Fruit fly (Drosophila melanogaster) whole organism, embryonic: ENCODE data around the gene CSN6.

ENCODE experiments used
- Abd-B ChIP-seq: fragments of 200-800 bp; sonication (Bioruptor generic); optimal IDR thresholded peaks from 2 replicates; lab custom pipeline; 2018; ENCODE audit warnings: missing biosample characterization, mild to moderate bottlenecking, missing genetic modification characterization, moderate library complexity
- Ada2b ChIP-seq: fragments of 200-800 bp; sonication (Bioruptor generic); IDR thresholded peaks from 2 replicates; pipeline ENCODE4 v1.3.6; 2022; ENCODE audit warnings: missing biosample characterization, missing genetic modification characterization
- B-H2 ChIP-seq: fragments of 200-800 bp; sonication (Bioruptor generic); optimal IDR thresholded peaks from 2 replicates; lab custom pipeline; 2018; ENCODE audit warnings: missing biosample characterization, mild to moderate bottlenecking, missing genetic modification characterization
- CG10147 ChIP-seq: fragments of 200-800 bp; sonication (Bioruptor generic); optimal IDR thresholded peaks from 2 replicates; lab custom pipeline; 2019; ENCODE audit warnings: missing biosample characterization, mild to moderate bottlenecking, missing genetic modification characterization, moderate library complexity
- CG10209 ChIP-seq: fragments of 200-800 bp; sonication (Bioruptor generic); optimal IDR thresholded peaks from 3 replicates; lab custom pipeline; 2017; ENCODE audit warnings: missing biosample characterization, mild to moderate bottlenecking, missing genetic modification characterization, missing genetic modification reagents
- CG10267 ChIP-seq: fragments of 200-800 bp; sonication (Bioruptor generic); optimal IDR thresholded peaks from 2 replicates; lab custom pipeline; 2018; ENCODE audit warnings: missing biosample characterization, mild to moderate bottlenecking, missing genetic modification characterization, moderate library complexity
- CG10654 ChIP-seq: fragments of 200-800 bp; sonication (Bioruptor generic); optimal IDR thresholded peaks from 2 replicates; lab custom pipeline; 2016; ENCODE audit warnings: missing biosample characterization, missing genetic modification characterization
- CG11456 ChIP-seq: fragments of 200-800 bp; sonication (Bioruptor generic); IDR thresholded peaks from 3 replicates; pipeline ENCODE4 v1.3.6; 2022; ENCODE audit warnings: missing biosample characterization, missing genetic modification characterization
- CG11560 ChIP-seq: fragments of 200-800 bp; sonication (Bioruptor generic); IDR thresholded peaks from 3 replicates; pipeline ENCODE4 v1.3.6; 2022; ENCODE audit warnings: missing biosample characterization, missing genetic modification characterization
- CG12071 ChIP-seq: fragments of 200-800 bp; sonication (Bioruptor generic); optimal IDR thresholded peaks from 3 replicates; lab custom pipeline; 2018; ENCODE audit warnings: missing biosample characterization, mild to moderate bottlenecking, missing genetic modification characterization
- CG14014 ChIP-seq: fragments of 200-800 bp; sonication (Bioruptor generic); IDR thresholded peaks from 2 replicates; pipeline ENCODE4 v1.3.6; 2022; ENCODE audit warnings: missing biosample characterization, missing genetic modification characterization
- CG18262 ChIP-seq: fragments of 200-800 bp; optimal IDR thresholded peaks from 3 replicates; lab custom pipeline; 2019; ENCODE audit warnings: missing biosample characterization, mild to moderate bottlenecking, missing genetic modification characterization, moderate library complexity
- CG18599 ChIP-seq: fragments of 200-800 bp; sonication (Bioruptor generic); optimal IDR thresholded peaks from 3 replicates; lab custom pipeline; 2017; ENCODE audit warnings: missing biosample characterization, missing genetic modification characterization, mild to moderate bottlenecking, moderate library complexity, missing genetic modification reagents
- CG2120 ChIP-seq: fragments of 200-800 bp; sonication (Bioruptor generic); optimal IDR thresholded peaks from 3 replicates; lab custom pipeline; 2016; ENCODE audit warnings: missing biosample characterization, missing genetic modification characterization
- CG4730 ChIP-seq: fragments of 200-800 bp; sonication (Bioruptor generic); IDR thresholded peaks from 2 replicates; pipeline ENCODE4 v1.3.6; 2022; ENCODE audit warnings: missing biosample characterization, missing genetic modification characterization
- CG6654 ChIP-seq: fragments of 200-800 bp; sonication (Bioruptor generic); optimal IDR thresholded peaks from 2 replicates; lab custom pipeline; 2017; ENCODE audit warnings: missing biosample characterization, mild to moderate bottlenecking, missing genetic modification characterization
- CG6854 ChIP-seq: fragments of 200-800 bp; sonication (Bioruptor generic); optimal IDR thresholded peaks from 3 replicates; lab custom pipeline; 2017; ENCODE audit warnings: missing biosample characterization, mild to moderate bottlenecking, missing genetic modification characterization
- CG7556 ChIP-seq: fragments of 200-800 bp; sonication (Bioruptor generic); optimal IDR thresholded peaks from 2 replicates; lab custom pipeline; 2017; ENCODE audit warnings: missing biosample characterization, mild to moderate bottlenecking, missing genetic modification characterization
- CG7928 ChIP-seq: fragments of 200-800 bp; sonication (Bioruptor generic); optimal IDR thresholded peaks from 2 replicates; lab custom pipeline; 2017; ENCODE audit warnings: missing biosample characterization, mild to moderate bottlenecking, missing genetic modification characterization
- CG8924 ChIP-seq: fragments of 200-800 bp; optimal IDR thresholded peaks from 3 replicates; lab custom pipeline; 2019; ENCODE audit warnings: missing biosample characterization, mild to moderate bottlenecking, missing genetic modification characterization, moderate library complexity
- CkIIα-i1 ChIP-seq: fragments of 200-800 bp; sonication (Bioruptor generic); IDR thresholded peaks from 2 replicates; pipeline ENCODE4 v1.3.6; 2022; ENCODE audit warnings: missing biosample characterization, missing genetic modification characterization
- Dfd ChIP-seq, 2 experiments: fragments of >200 bp; optimal IDR thresholded peaks; 2 replicates each; lab custom pipeline; 2017; ENCODE audit warnings: missing biosample characterization in 2 of 2, missing genetic modification characterization in 2 of 2
- Ets65A ChIP-seq: fragments of 200-800 bp; sonication (Bioruptor generic); peaks from one replicate; lab custom pipeline; 2016; ENCODE audit warnings: missing biosample characterization, missing genetic modification characterization
- Fer1 ChIP-seq: fragments of 200-800 bp; sonication (Bioruptor generic); optimal IDR thresholded peaks from 2 replicates; lab custom pipeline; 2017; ENCODE audit warnings: missing biosample characterization, mild to moderate bottlenecking, missing genetic modification characterization
- HmgZ ChIP-seq: fragments of 200-800 bp; sonication (Bioruptor generic); optimal IDR thresholded peaks from 2 replicates; lab custom pipeline; 2018; ENCODE audit warnings: missing biosample characterization, mild to moderate bottlenecking, missing genetic modification characterization
- Hr39 ChIP-seq: fragments of >200 bp; optimal IDR thresholded peaks from 2 replicates; lab custom pipeline; 2017
- Hsf ChIP-seq: fragments of 200-800 bp; sonication (Bioruptor generic); optimal IDR thresholded peaks from 3 replicates; lab custom pipeline; 2016; ENCODE audit warnings: missing biosample characterization, missing genetic modification characterization
- Mes4 ChIP-seq: fragments of 200-800 bp; sonication (Bioruptor generic); optimal IDR thresholded peaks from 2 replicates; lab custom pipeline; 2016; ENCODE audit warnings: missing biosample characterization, missing genetic modification characterization
- NC2β ChIP-seq: fragments of 200-800 bp; sonication (Bioruptor generic); optimal IDR thresholded peaks from 2 replicates; lab custom pipeline; 2016; ENCODE audit warnings: missing biosample characterization, missing genetic modification characterization
- NFAT ChIP-seq: fragments of 200-800 bp; sonication (Bioruptor generic); IDR thresholded peaks from 2 replicates; pipeline ENCODE4 v1.3.6; 2022; ENCODE audit warnings: missing biosample characterization, missing genetic modification characterization
- Ravus ChIP-seq: fragments of 200-800 bp; sonication (Bioruptor generic); IDR thresholded peaks from 2 replicates; pipeline ENCODE4 v1.3.6; 2022; ENCODE audit warnings: missing biosample characterization, missing genetic modification characterization
- Trl ChIP-seq, 3 experiments: fragments of >200 bp in 2 of 3; fragments of 200-800 bp in 1 of 3; sonication (Bioruptor generic) in 1 of 3; optimal IDR thresholded peaks; 2 replicates in 1 of 3; 3 replicates in 2 of 3; lab custom pipeline; 2016 to 2017; ENCODE audit warnings: missing biosample characterization in 1 of 3, missing genetic modification characterization in 1 of 3
- chif ChIP-seq, 2 experiments: fragments of 200-800 bp; sonication (Bioruptor generic); optimal IDR thresholded peaks; 3 replicates each; lab custom pipeline; 2016; ENCODE audit warnings: missing biosample characterization in 2 of 2, missing genetic modification characterization in 2 of 2
- croc ChIP-seq: fragments of 200-800 bp; sonication (Bioruptor generic); conservative IDR thresholded peaks from 3 replicates; pipeline ENCODE4 v1.3.6; 2022; ENCODE audit warnings: missing biosample characterization, missing genetic modification characterization
- dan ChIP-seq: fragments of 200-800 bp; sonication (Bioruptor generic); IDR thresholded peaks from 2 replicates; pipeline ENCODE4 v1.3.6; 2022; ENCODE audit warnings: missing biosample characterization, missing genetic modification characterization
- ems ChIP-seq: fragments of 200-800 bp; sonication (Bioruptor generic); optimal IDR thresholded peaks from 3 replicates; lab custom pipeline; 2016; ENCODE audit warnings: missing biosample characterization, missing genetic modification characterization
- fd96Cb ChIP-seq: fragments of 200-800 bp; sonication (Bioruptor generic); optimal IDR thresholded peaks from 2 replicates; lab custom pipeline; 2018; ENCODE audit warnings: missing biosample characterization, mild to moderate bottlenecking, missing genetic modification characterization, moderate library complexity
- gro ChIP-seq: fragments of 200-800 bp; sonication (Bioruptor generic); optimal IDR thresholded peaks from 2 replicates; lab custom pipeline; 2016; ENCODE audit warnings: missing biosample characterization, missing genetic modification characterization
- ind ChIP-seq: fragments of 200-800 bp; sonication (Bioruptor generic); optimal IDR thresholded peaks from 3 replicates; lab custom pipeline; 2016; ENCODE audit warnings: missing biosample characterization, missing genetic modification characterization
- jumu ChIP-seq: fragments of 200-800 bp; sonication (Bioruptor generic); optimal IDR thresholded peaks from 3 replicates; lab custom pipeline; 2016; ENCODE audit warnings: missing biosample characterization, missing genetic modification characterization
- kah ChIP-seq: fragments of 200-800 bp; sonication (Bioruptor generic); optimal IDR thresholded peaks from 2 replicates; lab custom pipeline; 2018; ENCODE audit warnings: missing biosample characterization, mild to moderate bottlenecking, missing genetic modification characterization
- oc ChIP-seq: fragments of 200-800 bp; sonication (Bioruptor generic); optimal IDR thresholded peaks from 2 replicates; lab custom pipeline; 2018; ENCODE audit warnings: missing biosample characterization, mild to moderate bottlenecking, missing genetic modification characterization, moderate library complexity
- pan ChIP-seq, 4 experiments: fragments of >200 bp in 3 of 4; fragments of 200-800 bp in 1 of 4; sonication (Bioruptor generic) in 1 of 4; optimal IDR thresholded peaks in 3 of 4; IDR thresholded peaks in 1 of 4; 2 replicates each; pipeline versions ENCODE4 v1.3.6 to Lab custom; 2017 to 2022; ENCODE audit warnings: missing biosample characterization in 2 of 4, missing genetic modification characterization in 2 of 4, mixed read lengths in 1 of 4
- run ChIP-seq: fragments of 200-800 bp; sonication (Bioruptor generic); optimal IDR thresholded peaks from 3 replicates; lab custom pipeline; 2018; ENCODE audit warnings: missing biosample characterization, mild to moderate bottlenecking, missing genetic modification characterization
- seq ChIP-seq: fragments of 200-800 bp; sonication (Bioruptor generic); IDR thresholded peaks from 2 replicates; pipeline ENCODE4 v1.3.6; 2022; ENCODE audit warnings: missing biosample characterization, missing genetic modification characterization
- slbo ChIP-seq: fragments of 200-800 bp; sonication (Bioruptor generic); IDR thresholded peaks from 2 replicates; pipeline ENCODE4 v1.3.6; 2022; ENCODE audit warnings: missing biosample characterization, missing genetic modification characterization
- sna ChIP-seq: fragments of 200-800 bp; sonication (Bioruptor generic); IDR thresholded peaks from 2 replicates; pipeline ENCODE4 v1.3.6; 2022; ENCODE audit warnings: missing biosample characterization, missing genetic modification characterization; ENCODE audit not compliant: partially characterized antibody
- stc ChIP-seq: fragments of 200-800 bp; sonication (Bioruptor generic); IDR thresholded peaks from 2 replicates; pipeline ENCODE4 v1.3.6; 2022; ENCODE audit warnings: missing biosample characterization, missing genetic modification characterization
- trem ChIP-seq: fragments of 200-800 bp; optimal IDR thresholded peaks from 3 replicates; lab custom pipeline; 2019; ENCODE audit warnings: missing biosample characterization, mild to moderate bottlenecking, missing genetic modification characterization, moderate library complexity
- trh ChIP-seq: fragments of 200-800 bp; sonication (Bioruptor generic); optimal IDR thresholded peaks from 2 replicates; lab custom pipeline; 2016; ENCODE audit warnings: missing biosample characterization, missing genetic modification characterization
- vvl ChIP-seq: fragments of 200-800 bp; sonication (Bioruptor generic); IDR thresholded peaks from 2 replicates; pipeline ENCODE4 v1.3.6; 2022; ENCODE audit warnings: missing biosample characterization, missing genetic modification characterization

The CSN6 gene

dm6 chr3R:22624737-22625136 is 44.2 kb downstream of the CSN6 start (continued):
- TF ChIP-seq Ravus (peak; percentile 14; the same call in 1 of the 2 replicates), ind (GFP tag; lab: Kevin White, UChicago) (peak; percentile 72), Abd-B (GFP tag; lab: Kevin White, UChicago) (no peak), NFAT (GFP tag; lab: Robert Waterston, UW) (0 out of 2 replicates have a peak, but pooled peaks have one; percentile 18), CG18599 (peak; percentile 59), CkIIα-i1 (GFP tag; lab: Robert Waterston, UW) (no peak), HmgZ (tag; lab: Kevin White, UChicago) (peak; percentile 21), trh (GFP tag; lab: Kevin White, UChicago) (peak; percentile 8), CG7928 (GFP tag; lab: Kevin White, UChicago) (no peak), Hr39 (lab: Kevin White, UChicago) (no peak), croc (GFP tag; lab: Robert Waterston, UW) (peak; percentile 27; the same call in 2 of the 3 replicates), Dfd (GFP tag; optimal IDR thresholded peaks at IDR 0.05; lab: Kevin White, UChicago) (no peak), Ets65A (GFP tag; lab: Kevin White, UChicago) (peak; percentile 96), CG11560 (tag; lab: Robert Waterston, UW) (0 out of 3 replicates have a peak, but pooled peaks have one; percentile 57), Fer1 (GFP tag; lab: Kevin White, UChicago) (peak; percentile 65), CG8924 (tag; lab: Kevin White, UChicago) (peak; percentile 71), fd96Cb (tag; lab: Kevin White, UChicago) (peak; percentile 69), CG2120 (peak; percentile 46), NC2β (GFP tag; lab: Kevin White, UChicago) (peak; percentile 30), CG10147 (GFP tag; lab: Kevin White, UChicago) (no peak), CG11456 (peak; percentile 69; the same call in 1 of the 3 replicates), CG14014 (GFP tag; lab: Robert Waterston, UW) (peak; percentile 74), CG10209 (GFP tag; lab: Kevin White, UChicago) (peak; percentile 42), dan (GFP tag; lab: Robert Waterston, UW) (no peak), Mes4 (GFP tag; lab: Kevin White, UChicago) (peak; percentile 42), vvl (GFP tag; lab: Robert Waterston, UW) (peak; percentile 85), CG6654 (GFP tag; lab: Kevin White, UChicago) (no peak), CG6854 (GFP tag; lab: Kevin White, UChicago) (no peak), kah (GFP tag; lab: Kevin White, UChicago) (peak; percentile 17), sna (GFP tag; lab: Robert Waterston, UW) (no peak), ems (GFP tag; lab: Kevin White, UChicago) (peak; percentile 52), Hsf (GFP tag; lab: Kevin White, UChicago) (peak; percentile 72), CG12071 (GFP tag; lab: Kevin White, UChicago) (peak; percentile 62), Ada2b (peak; percentile 72), jumu (GFP tag; lab: Kevin White, UChicago) (peak; percentile 59), oc (tag; lab: Kevin White, UChicago) (peak; percentile 30), seq (GFP tag; lab: Robert Waterston, UW) (peak; percentile 78), CG4730 (GFP tag; lab: Robert Waterston, UW) (peak; percentile 47; the same call in 1 of the 2 replicates), CG10267 (peak; percentile 53), CG18262 (tag; lab: Kevin White, UChicago) (peak; percentile 63), B-H2 (no peak), slbo (GFP tag; lab: Robert Waterston, UW) (peak; percentile 77), Trl (optimal IDR thresholded peaks at IDR 0.05; lab: Kevin White, UChicago) (no peak), Trl (GFP tag; optimal IDR thresholded peaks at IDR 0.05; lab: Kevin White, UChicago) (peak; percentile 60), stc (GFP tag; lab: Robert Waterston, UW) (peak; percentile 76), CG10654 (GFP tag; lab: Kevin White, UChicago) (peak; percentile 54), chif (GFP tag; optimal IDR thresholded peaks at IDR 0.05; lab: Kevin White, UChicago) (peak; percentile 60 to 68), CG7556 (GFP tag; lab: Kevin White, UChicago) (peak; percentile 54), gro (GFP tag; lab: Kevin White, UChicago) (no peak), pan (optimal IDR thresholded peaks at IDR 0.05; lab: Kevin White, UChicago) (no peak), pan (GFP tag; optimal IDR thresholded peaks at IDR 0.05 in 1 of 2, IDR thresholded peaks at IDR 0.05 in 1 of 2) (peak in 1 of 2 experiments; percentile 78), trem (tag; lab: Kevin White, UChicago) (peak; percentile 42), run (tag; lab: Kevin White, UChicago) (peak; percentile 17)
